Fruit fly (Drosophila melanogaster): ENCODE measurements around the gene Toll-9.

Gene Toll-9

DNA sequence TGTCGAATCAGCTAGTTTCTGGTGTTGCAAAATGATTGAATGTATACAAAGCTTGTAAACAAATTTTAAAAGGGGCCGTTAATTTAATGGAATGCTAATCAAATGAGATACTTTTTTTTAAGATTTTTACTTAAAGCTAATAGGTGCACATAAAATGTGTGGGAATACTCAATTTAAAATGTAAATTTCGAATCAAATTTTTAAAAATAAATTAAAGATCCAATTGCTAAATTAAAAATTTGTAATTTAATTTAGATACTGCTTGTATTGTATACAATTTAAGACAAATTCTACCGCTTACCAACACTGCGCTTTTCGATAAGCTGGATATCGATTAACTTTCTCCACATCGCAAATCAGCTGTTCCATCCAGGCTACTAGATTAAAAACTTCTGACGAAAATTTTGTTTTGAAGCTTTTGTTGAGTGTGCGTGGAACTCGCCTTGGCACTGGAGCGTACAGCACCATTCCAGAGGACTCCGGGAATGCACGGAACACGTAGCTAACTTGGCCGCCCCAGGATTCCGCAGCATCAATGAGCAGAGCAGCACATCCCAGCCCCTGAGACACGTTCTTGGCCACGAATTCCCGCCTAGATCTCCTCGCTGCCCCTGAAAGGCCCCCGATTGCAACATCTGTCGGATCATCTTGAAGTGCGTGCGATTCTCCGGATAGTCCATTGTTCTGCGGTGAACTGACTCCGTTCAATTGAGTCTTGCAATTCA lies 17.7 kb upstream of the Toll-9 start, which contains the start of the genes CG5498 and fbl (continued):
- TF ChIP-seq CG11398 (GFP tag; optimal IDR thresholded peaks at IDR 0.05) (no peak), CG16779 (GFP tag; IDR thresholded peaks at IDR 0.05) (no peak), corto (GFP tag; optimal IDR thresholded peaks at IDR 0.05) (peak; percentile 38), dati (GFP tag; IDR thresholded peaks at IDR 0.05) (no peak), CG5953 (GFP tag; IDR thresholded peaks at IDR 0.05) (no peak), klu (GFP tag; IDR thresholded peaks at IDR 0.05) (peak; percentile 37; the same call in 1 of the 2 replicates), her (GFP tag; optimal IDR thresholded peaks at IDR 0.05) (no peak), CG17359 (tag; optimal IDR thresholded peaks at IDR 0.05) (peak; percentile 56), toy (GFP tag; IDR thresholded peaks at IDR 0.05) (no peak), H15 (GFP tag; IDR thresholded peaks at IDR 0.05) (no peak), tx (GFP tag; optimal IDR thresholded peaks at IDR 0.05) (peak; percentile 0), gfzf (GFP tag; optimal IDR thresholded peaks at IDR 0.05) (peak; percentile 17), dpn (GFP tag; optimal IDR thresholded peaks at IDR 0.05) (peak; percentile 50 to 73), Tbp (GFP tag; optimal IDR thresholded peaks at IDR 0.05) (no peak), CG9876 (GFP tag; optimal IDR thresholded peaks at IDR 0.05) (no peak), Dek (tag; optimal IDR thresholded peaks at IDR 0.05) (peak; percentile 35), CG7372 (GFP tag; IDR thresholded peaks at IDR 0.05) (0 out of 2 replicates have a peak, but pooled peaks have one; percentile 29), CG9215 (GFP tag; IDR thresholded peaks at IDR 0.05) (no peak), usp (GFP tag; optimal IDR thresholded peaks at IDR 0.05) (no peak), Nf-YC (tag; optimal IDR thresholded peaks at IDR 0.05) (peak; percentile 68), CG17361 (GFP tag; IDR thresholded peaks at IDR 0.05) (peak; percentile 80; the same call in 2 of the 3 replicates), oc (tag; optimal IDR thresholded peaks at IDR 0.05) (no peak), CG2120 (GFP tag; optimal IDR thresholded peaks at IDR 0.05) (peak; percentile 84), kni (GFP tag; optimal IDR thresholded peaks at IDR 0.05) (peak; percentile 32), CG9797 (GFP tag; optimal IDR thresholded peaks at IDR 0.05) (no peak), CG6175 (GFP tag; IDR thresholded peaks at IDR 0.05) (no peak), CG12391 (tag; optimal IDR thresholded peaks at IDR 0.05) (peak; percentile 80), ato (GFP tag; IDR thresholded peaks at IDR 0.05; ENCODE audit: partially characterized antibody) (no peak), zf30C (GFP tag; optimal IDR thresholded peaks at IDR 0.05) (no peak), ab (GFP tag; optimal IDR thresholded peaks at IDR 0.05) (no peak), tup (GFP tag; optimal IDR thresholded peaks at IDR 0.05) (no peak), CG4282 (GFP tag; optimal IDR thresholded peaks at IDR 0.05) (no peak), Spps (tag; optimal IDR thresholded peaks at IDR 0.05) (peak; percentile 21), so (GFP tag; IDR thresholded peaks at IDR 0.05) (no peak), CG2116 (GFP tag; optimal IDR thresholded peaks at IDR 0.05) (peak; percentile 76), CG15479 (GFP tag; optimal IDR thresholded peaks at IDR 0.05) (peak; percentile 33), chm (GFP tag; IDR thresholded peaks at IDR 0.05) (no peak), CG9437 (GFP tag; optimal IDR thresholded peaks at IDR 0.05) (peak; percentile 52), CG12219 (GFP tag; optimal IDR thresholded peaks at IDR 0.05) (no peak), maf-S (GFP tag; optimal IDR thresholded peaks at IDR 0.05) (no peak), run (tag; optimal IDR thresholded peaks at IDR 0.05) (no peak), CG18011 (GFP tag; optimal IDR thresholded peaks at IDR 0.05) (peak; percentile 22), CG8281 (tag; optimal IDR thresholded peaks at IDR 0.05) (peak; percentile 1), CG9817 (tag; optimal IDR thresholded peaks at IDR 0.05) (peak; percentile 40), Ssrp (tag; optimal IDR thresholded peaks at IDR 0.05) (peak; percentile 32), ATbp (GFP tag; optimal IDR thresholded peaks at IDR 0.05) (no peak), CG12104 (GFP tag; optimal IDR thresholded peaks at IDR 0.05) (peak; percentile 66), Rfx (GFP tag; IDR thresholded peaks at IDR 0.05) (peak; percentile 64), CG4360 (GFP tag; IDR thresholded peaks at IDR 0.05) (no peak), CG10274 (GFP tag; optimal IDR thresholded peaks at IDR 0.05) (no peak)

All from whole organism, embryonic.